Worm (Caenorhabditis elegans): Measurements from ENCODE around the gene arf-1.
A peak's percentile ranks its signal among the peaks of the same experiment; 100 is the strongest.

- TF ChIP-seq unc-62 (GFP tag; optimal IDR thresholded peaks at IDR 0.05 in 1 of 2) (no peak), unc-62 (tag; optimal IDR thresholded peaks at IDR 0.05) (no peak), daf-16 (GFP tag; optimal IDR thresholded peaks at IDR 0.05) (no peak), daf-16 (tag; optimal IDR thresholded peaks at IDR 0.05) (peak; percentile 58), snpc-1.2 (GFP tag; IDR thresholded peaks at IDR 0.05) (no peak), mxl-2 (GFP tag; conservative IDR thresholded peaks at IDR 0.05) (no peak), lin-13 (GFP tag; optimal IDR thresholded peaks at IDR 0.05) (no peak), daf-12 (tag; optimal IDR thresholded peaks at IDR 0.05) (no peak), zip-11 (GFP tag; IDR thresholded peaks at IDR 0.05) (no peak)
These were observed 26.4 kb upstream of the arf-1 start for ce11 chrIII:5688246-5688645.

All from whole organism, L4 larva.